Worm (Caenorhabditis elegans): Measurements from ENCODE around the gene F31E3.12.

- TF ChIP-seq nhr-12 (tag; optimal IDR thresholded peaks at IDR 0.05) = no peak
- no peak for TF ChIP-seq snpc-4 (tag; optimal IDR thresholded peaks at IDR 0.05)
- TF ChIP-seq ztf-11 (tag; optimal IDR thresholded peaks at IDR 0.05) = no peak
- no peak for TF ChIP-seq fkh-2 (tag; optimal IDR thresholded peaks at IDR 0.05)
- TF ChIP-seq unc-39 (tag; optimal IDR thresholded peaks at IDR 0.05) = no peak
- TF ChIP-seq ztf-4 (tag; optimal IDR thresholded peaks at IDR 0.05) = no peak
- TF ChIP-seq nhr-76 (tag; optimal IDR thresholded peaks at IDR 0.05) = no peak
- TF ChIP-seq aly-2 (tag; optimal IDR thresholded peaks at IDR 0.05) = no peak
- TF ChIP-seq mdl-1 (tag; optimal IDR thresholded peaks at IDR 0.05) = no peak
Measured at ce11 chrIII:6953978-6954377, 15.2 kb upstream of the F31E3.12 start.
